Worm (Caenorhabditis elegans) whole organism, mixed stage, embryonic: Measurements from ENCODE around the gene ZK686.2.
A peak's percentile ranks its signal among the peaks of the same experiment; 100 is the strongest.

Source experiments
- M03D4.4 ChIP-seq: sonication (generic microtip); optimal IDR thresholded peaks from 2 replicates; lab custom pipeline; 2017; ENCODE audit warnings: mild to moderate bottlenecking, missing genetic modification characterization, missing compliant biosample characterization
- blmp-1 ChIP-seq: fragments of 150-350 bp; optimal IDR thresholded peaks from 2 replicates; lab custom pipeline; 2014; ENCODE audit warnings: missing biosample characterization, missing genetic modification characterization
- ceh-39 ChIP-seq: fragments of 150-350 bp; optimal IDR thresholded peaks from 2 replicates; lab custom pipeline; 2014; ENCODE audit warnings: missing biosample characterization, missing genetic modification characterization
- ceh-43 ChIP-seq: fragments of 200-800 bp; sonication (Bioruptor generic); optimal IDR thresholded peaks from 2 replicates; lab custom pipeline; 2018; ENCODE audit warnings: mild to moderate bottlenecking, missing genetic modification characterization, moderate library complexity, missing compliant biosample characterization
- ceh-83 ChIP-seq: fragments of 200-800 bp; sonication (Bioruptor generic); optimal IDR thresholded peaks from 2 replicates; lab custom pipeline; 2018; ENCODE audit warnings: mild to moderate bottlenecking, missing genetic modification characterization, missing compliant biosample characterization
- ces-1 ChIP-seq: fragments of 150-350 bp; optimal IDR thresholded peaks from 2 replicates; lab custom pipeline; 2014; ENCODE audit warnings: missing biosample characterization, missing genetic modification reagents, missing genetic modification characterization
- cnd-1 ChIP-seq: fragments of 200-800 bp; sonication (Bioruptor generic); optimal IDR thresholded peaks from 2 replicates; lab custom pipeline; 2018; ENCODE audit warnings: mild to moderate bottlenecking, missing genetic modification characterization, missing compliant biosample characterization
- drap-1 ChIP-seq: fragments of 200-800 bp; sonication (Bioruptor generic); optimal IDR thresholded peaks from 3 replicates; lab custom pipeline; 2018; ENCODE audit warnings: mild to moderate bottlenecking, missing genetic modification characterization, missing compliant biosample characterization
- elt-1 ChIP-seq: sonication (generic microtip); optimal IDR thresholded peaks from 2 replicates; lab custom pipeline; 2017; ENCODE audit warnings: missing genetic modification characterization, mild to moderate bottlenecking, missing compliant biosample characterization, antibody characterized with exemption, moderate library complexity, borderline replicate concordance; ENCODE audit not compliant: insufficient read depth
- elt-3 ChIP-seq: fragments of 150-350 bp; optimal IDR thresholded peaks from 2 replicates; lab custom pipeline; 2014; ENCODE audit warnings: missing biosample characterization, missing genetic modification characterization
- flh-1 ChIP-seq: fragments of 200-800 bp; sonication (Bioruptor generic); optimal IDR thresholded peaks from 2 replicates; lab custom pipeline; 2018; ENCODE audit warnings: mild to moderate bottlenecking, missing genetic modification characterization, moderate library complexity, missing compliant biosample characterization
- ham-2 ChIP-seq: fragments of 200-800 bp; sonication (Bioruptor generic); optimal IDR thresholded peaks from 2 replicates; lab custom pipeline; 2018; ENCODE audit warnings: mild to moderate bottlenecking, missing genetic modification characterization, missing compliant biosample characterization
- hlh-1 ChIP-seq: fragments of 150-350 bp; optimal IDR thresholded peaks from 2 replicates; lab custom pipeline; 2014; ENCODE audit warnings: missing biosample characterization, missing genetic modification reagents, missing genetic modification characterization
- lin-13 ChIP-seq: fragments of 150-350 bp; optimal IDR thresholded peaks from 2 replicates; lab custom pipeline; 2014; ENCODE audit warnings: missing biosample characterization, missing genetic modification characterization
- lin-32 ChIP-seq: fragments of 200-800 bp; sonication (Bioruptor generic); optimal IDR thresholded peaks from 2 replicates; lab custom pipeline; 2018; ENCODE audit warnings: mild to moderate bottlenecking, missing genetic modification characterization, missing compliant biosample characterization
- mab-5 ChIP-seq: fragments of 150-350 bp; optimal IDR thresholded peaks from 2 replicates; lab custom pipeline; 2014; ENCODE audit warnings: missing biosample characterization, missing genetic modification characterization
- mls-2 ChIP-seq: sonication (generic microtip); optimal IDR thresholded peaks from 2 replicates; lab custom pipeline; 2016; ENCODE audit warnings: mild to moderate bottlenecking, missing genetic modification characterization, moderate library complexity, missing compliant biosample characterization
- nhr-12 ChIP-seq: fragments of 150-350 bp; optimal IDR thresholded peaks from 2 replicates; lab custom pipeline; 2014; ENCODE audit warnings: missing biosample characterization, missing genetic modification characterization
- nhr-2 ChIP-seq: fragments of 150-350 bp; optimal IDR thresholded peaks from 2 replicates; lab custom pipeline; 2014; ENCODE audit warnings: missing biosample characterization, missing genetic modification characterization
- nhr-237 ChIP-seq: fragments of 150-350 bp; optimal IDR thresholded peaks from 2 replicates; lab custom pipeline; 2014; ENCODE audit warnings: missing biosample characterization, missing genetic modification characterization
- nhr-28 ChIP-seq: fragments of 150-350 bp; optimal IDR thresholded peaks from 2 replicates; lab custom pipeline; 2014; ENCODE audit warnings: missing biosample characterization, missing genetic modification characterization
- nhr-76 ChIP-seq: sonication (generic microtip); optimal IDR thresholded peaks from 2 replicates; lab custom pipeline; 2017; ENCODE audit warnings: missing biosample characterization, missing genetic modification characterization
- pha-4 ChIP-seq: fragments of 150-350 bp; optimal IDR thresholded peaks from 2 replicates; lab custom pipeline; 2018; ENCODE audit warnings: missing biosample characterization, missing genetic modification reagents, missing genetic modification characterization
- sem-2 ChIP-seq: fragments of 200-800 bp; sonication (Bioruptor generic); optimal IDR thresholded peaks from 2 replicates; lab custom pipeline; 2018; ENCODE audit warnings: mild to moderate bottlenecking, missing genetic modification characterization, missing compliant biosample characterization
- snpc-4 ChIP-seq: fragments of 150-350 bp; optimal IDR thresholded peaks from 2 replicates; lab custom pipeline; 2014; ENCODE audit warnings: missing biosample characterization, missing genetic modification characterization
- sptf-1 ChIP-seq: sonication (generic microtip); optimal IDR thresholded peaks from 2 replicates; lab custom pipeline; 2017; ENCODE audit warnings: mild to moderate bottlenecking, missing genetic modification characterization, moderate library complexity, missing compliant biosample characterization
- tbx-8 ChIP-seq: fragments of 200-800 bp; sonication (Bioruptor generic); optimal IDR thresholded peaks from 2 replicates; lab custom pipeline; 2018; ENCODE audit warnings: mild to moderate bottlenecking, missing genetic modification characterization, moderate library complexity, missing compliant biosample characterization
- unc-120 ChIP-seq: sonication (generic microtip); optimal IDR thresholded peaks from 2 replicates; lab custom pipeline; 2017; ENCODE audit warnings: missing genetic modification characterization, missing compliant biosample characterization; ENCODE audit not compliant: poor library complexity, severe bottlenecking
- unc-39 ChIP-seq: fragments of 150-350 bp; optimal IDR thresholded peaks from 2 replicates; lab custom pipeline; 2014; ENCODE audit warnings: missing biosample characterization, missing genetic modification characterization
- unc-62 ChIP-seq: fragments of 150-350 bp; optimal IDR thresholded peaks from 2 replicates; lab custom pipeline; 2014; ENCODE audit warnings: missing biosample characterization, missing genetic modification reagents, missing genetic modification characterization
- zip-8 ChIP-seq: fragments of 150-350 bp; optimal IDR thresholded peaks from 2 replicates; lab custom pipeline; 2014; ENCODE audit warnings: missing biosample characterization, missing genetic modification characterization
- ztf-11 ChIP-seq: fragments of 150-350 bp; optimal IDR thresholded peaks from 2 replicates; lab custom pipeline; 2014; ENCODE audit warnings: missing biosample characterization, missing genetic modification characterization

Gene ZK686.2

ce11 chrIII:7734105-7734504 is 31.7 kb downstream of the ZK686.2 start:
- TF ChIP-seq nhr-76 (tag; lab: Kevin White, UChicago): no peak
- TF ChIP-seq unc-120 (tag; lab: Kevin White, UChicago): no peak
- TF ChIP-seq flh-1 (GFP tag; lab: Kevin White, UChicago): no peak
- TF ChIP-seq ces-1 (GFP tag; lab: Kevin White, UChicago): no peak
- TF ChIP-seq sem-2 (GFP tag; lab: Kevin White, UChicago): no peak
- TF ChIP-seq hlh-1: no peak
- TF ChIP-seq lin-32 (GFP tag; lab: Kevin White, UChicago): no peak
- TF ChIP-seq unc-62 (GFP tag; lab: Kevin White, UChicago): peak; percentile 94
- no peak for TF ChIP-seq nhr-28 (tag; lab: Kevin White, UChicago)
- no peak for TF ChIP-seq unc-39 (tag; lab: Kevin White, UChicago)
- no peak for TF ChIP-seq ham-2 (GFP tag; lab: Kevin White, UChicago)
- no peak for TF ChIP-seq tbx-8
- TF ChIP-seq pha-4 (tag; lab: Kevin White, UChicago): no peak
- TF ChIP-seq ceh-83 (GFP tag; lab: Kevin White, UChicago): no peak
- TF ChIP-seq elt-1 (tag; lab: Kevin White, UChicago): peak; percentile 87
- no peak for TF ChIP-seq mab-5 (tag; lab: Kevin White, UChicago)
- peak; percentile 97 for TF ChIP-seq nhr-2 (tag; lab: Kevin White, UChicago)
- TF ChIP-seq ceh-39 (tag; lab: Kevin White, UChicago): no peak
- no peak for TF ChIP-seq lin-13 (tag; lab: Kevin White, UChicago)
- TF ChIP-seq zip-8: peak; percentile 66

- TF ChIP-seq lin-32 (GFP tag; lab: Kevin White, UChicago): no peak
- TF ChIP-seq snpc-4 (tag; lab: Kevin White, UChicago): no peak
- peak; percentile 45 for TF ChIP-seq ham-2 (GFP tag; lab: Kevin White, UChicago)
- TF ChIP-seq lin-13 (tag; lab: Kevin White, UChicago): no peak
- TF ChIP-seq blmp-1 (tag; lab: Kevin White, UChicago): no peak
- peak; percentile 27 for TF ChIP-seq nhr-2 (tag; lab: Kevin White, UChicago)
- TF ChIP-seq ceh-39 (tag; lab: Kevin White, UChicago): no peak
- no peak for TF ChIP-seq zip-8
- no peak for TF ChIP-seq mab-5 (tag; lab: Kevin White, UChicago)
- no peak for TF ChIP-seq ztf-11 (tag; lab: Kevin White, UChicago)
- no peak for TF ChIP-seq ceh-43 (GFP tag; lab: Kevin White, UChicago)
Observed at ce11 chrIII:7733563-7733962, 32.3 kb downstream of the ZK686.2 start.

- TF ChIP-seq unc-62 (GFP tag; lab: Kevin White, UChicago) (no peak), elt-3 (no peak), ces-1 (GFP tag; lab: Kevin White, UChicago) (no peak), flh-1 (GFP tag; lab: Kevin White, UChicago) (no peak), sem-2 (GFP tag; lab: Kevin White, UChicago) (no peak), nhr-2 (tag; lab: Kevin White, UChicago) (no peak), ceh-43 (GFP tag; lab: Kevin White, UChicago) (no peak), sptf-1 (no peak), drap-1 (GFP tag; lab: Kevin White, UChicago) (no peak), nhr-237 (tag; lab: Kevin White, UChicago) (no peak), ztf-11 (tag; lab: Kevin White, UChicago) (no peak), nhr-12 (tag; lab: Kevin White, UChicago) (no peak)
Observed at ce11 chrIII:7731085-7731484, 34.8 kb downstream of the ZK686.2 start.

- TF ChIP-seq cnd-1 (tag; lab: Kevin White, UChicago) (peak; percentile 68), ceh-83 (GFP tag; lab: Kevin White, UChicago) (no peak), lin-32 (GFP tag; lab: Kevin White, UChicago) (no peak), tbx-8 (no peak)
Observed at ce11 chrIII:7730331-7730730, 35.5 kb downstream of the ZK686.2 start.

- TF ChIP-seq ham-2 (GFP tag; lab: Kevin White, UChicago) (peak; percentile 60), unc-120 (tag; lab: Kevin White, UChicago) (peak; percentile 95), lin-13 (tag; lab: Kevin White, UChicago) (peak; percentile 4), nhr-237 (tag; lab: Kevin White, UChicago) (peak; percentile 78), mls-2 (tag; lab: Kevin White, UChicago) (peak; percentile 22), sptf-1 (peak; percentile 68), blmp-1 (tag; lab: Kevin White, UChicago) (no peak), M03D4.4 (tag; lab: Kevin White, UChicago) (peak; percentile 48), lin-32 (GFP tag; lab: Kevin White, UChicago) (no peak), unc-62 (GFP tag; lab: Kevin White, UChicago) (peak; percentile 90), zip-8 (no peak), hlh-1 (peak; percentile 76), ces-1 (GFP tag; lab: Kevin White, UChicago) (peak; percentile 15), nhr-2 (tag; lab: Kevin White, UChicago) (no peak), drap-1 (GFP tag; lab: Kevin White, UChicago) (peak; percentile 50), pha-4 (tag; lab: Kevin White, UChicago) (peak; percentile 66)
Observed at ce11 chrIII:7729534-7730061, 36.3 kb downstream of the ZK686.2 start, which contains the start of gene ZK112.4. ZK112.4 (minus strand) TSS chrIII:7730011.
